Fruit fly (Drosophila melanogaster) whole organism, embryonic: ENCODE results near the gene dpr18.

Source experiments
- BEAF-32 ChIP-seq: fragments of 200-800 bp; sonication (Bioruptor generic); optimal IDR thresholded peaks from 3 replicates; lab custom pipeline; 2017; ENCODE audit warnings: missing biosample characterization, missing genetic modification characterization, mild to moderate bottlenecking, moderate library complexity, missing genetic modification reagents
- C15 ChIP-seq: fragments of 200-800 bp; sonication (Bioruptor generic); IDR thresholded peaks from 3 replicates; pipeline ENCODE4 v1.3.6; 2022; ENCODE audit warnings: missing biosample characterization, missing genetic modification characterization
- CG10274 ChIP-seq: fragments of 200-800 bp; sonication (Bioruptor generic); optimal IDR thresholded peaks from 3 replicates; lab custom pipeline; 2017; ENCODE audit warnings: missing biosample characterization, mild to moderate bottlenecking, missing genetic modification characterization
- CG10431 ChIP-seq: fragments of 200-800 bp; sonication (Bioruptor generic); optimal IDR thresholded peaks from 3 replicates; lab custom pipeline; 2018; ENCODE audit warnings: missing biosample characterization, mild to moderate bottlenecking, missing genetic modification characterization
- CG11723 ChIP-seq: fragments of 200-800 bp; sonication (Bioruptor generic); optimal IDR thresholded peaks from 2 replicates; lab custom pipeline; 2017; ENCODE audit warnings: missing biosample characterization, mild to moderate bottlenecking, missing genetic modification characterization
- CG12299 ChIP-seq: fragments of 200-800 bp; sonication (Bioruptor generic); optimal IDR thresholded peaks from 2 replicates; lab custom pipeline; 2018; ENCODE audit warnings: missing biosample characterization, mild to moderate bottlenecking, missing genetic modification characterization
- CG13424 ChIP-seq: fragments of 200-800 bp; sonication (Bioruptor generic); optimal IDR thresholded peaks from 2 replicates; lab custom pipeline; 2019; ENCODE audit warnings: missing biosample characterization, mild to moderate bottlenecking, missing genetic modification characterization, moderate library complexity
- CG13624 ChIP-seq: fragments of 200-800 bp; sonication (Bioruptor generic); optimal IDR thresholded peaks from 2 replicates; lab custom pipeline; 2016; ENCODE audit warnings: missing biosample characterization, missing genetic modification characterization
- CG14860 ChIP-seq: fragments of 200-800 bp; sonication (Bioruptor generic); IDR thresholded peaks from 3 replicates; pipeline ENCODE4 v1.3.6; 2022; ENCODE audit warnings: missing biosample characterization, missing genetic modification characterization; ENCODE audit not compliant: partially characterized antibody
- CG16815 ChIP-seq: fragments of 200-800 bp; sonication (Bioruptor generic); optimal IDR thresholded peaks from 3 replicates; lab custom pipeline; 2017; ENCODE audit warnings: missing biosample characterization, mild to moderate bottlenecking, missing genetic modification characterization
- CG17186 ChIP-seq: fragments of 200-800 bp; sonication (Bioruptor generic); optimal IDR thresholded peaks from 3 replicates; lab custom pipeline; 2017; ENCODE audit warnings: missing biosample characterization, missing genetic modification reagents, missing genetic modification characterization
- CG18764 ChIP-seq: fragments of 200-800 bp; sonication (Bioruptor generic); optimal IDR thresholded peaks from 3 replicates; lab custom pipeline; 2016; ENCODE audit warnings: missing biosample characterization, missing genetic modification characterization
- CG2116 ChIP-seq: fragments of 200-800 bp; sonication (Bioruptor generic); optimal IDR thresholded peaks from 3 replicates; lab custom pipeline; 2018; ENCODE audit warnings: missing biosample characterization, mild to moderate bottlenecking, missing genetic modification characterization
- CG2129 ChIP-seq: fragments of 200-800 bp; sonication (Bioruptor generic); IDR thresholded peaks from 2 replicates; pipeline ENCODE4 v1.3.6; 2022; ENCODE audit warnings: missing biosample characterization, missing genetic modification characterization; ENCODE audit not compliant: partially characterized antibody
- CG30020 ChIP-seq: fragments of 200-800 bp; optimal IDR thresholded peaks from 2 replicates; lab custom pipeline; 2019; ENCODE audit warnings: missing biosample characterization, mild to moderate bottlenecking, missing genetic modification characterization, moderate library complexity
- CG34224 ChIP-seq: fragments of 200-800 bp; sonication (Bioruptor generic); IDR thresholded peaks from 3 replicates; pipeline ENCODE4 v1.3.6; 2022; ENCODE audit warnings: missing biosample characterization, missing genetic modification characterization; ENCODE audit not compliant: partially characterized antibody
- CG34376 ChIP-seq: fragments of 200-800 bp; sonication (Bioruptor generic); optimal IDR thresholded peaks from 2 replicates; lab custom pipeline; 2018; ENCODE audit warnings: missing biosample characterization, mild to moderate bottlenecking, missing genetic modification characterization
- CG3847 ChIP-seq: fragments of 200-800 bp; sonication (Bioruptor generic); IDR thresholded peaks from 2 replicates; pipeline ENCODE4 v1.3.6; 2022; ENCODE audit warnings: missing biosample characterization, missing genetic modification characterization
- CG3995 ChIP-seq: fragments of 200-800 bp; sonication (Bioruptor generic); optimal IDR thresholded peaks from 3 replicates; lab custom pipeline; 2016; ENCODE audit warnings: missing biosample characterization, missing genetic modification characterization
- CG43689 ChIP-seq: fragments of 200-800 bp; sonication (Bioruptor generic); IDR thresholded peaks from 2 replicates; pipeline ENCODE4 v1.3.6; 2022; ENCODE audit warnings: missing biosample characterization, missing genetic modification characterization
- CG7963 ChIP-seq: fragments of 200-800 bp; sonication (Bioruptor generic); IDR thresholded peaks from 3 replicates; pipeline ENCODE4 v1.3.6; 2022; ENCODE audit warnings: missing biosample characterization, missing genetic modification characterization; ENCODE audit not compliant: partially characterized antibody
- CG9609 ChIP-seq: fragments of 200-800 bp; sonication (Bioruptor generic); optimal IDR thresholded peaks from 3 replicates; lab custom pipeline; 2016; ENCODE audit warnings: missing biosample characterization, missing genetic modification characterization
- Dip2 ChIP-seq: fragments of 200-800 bp; sonication (Bioruptor generic); IDR thresholded peaks from 2 replicates; pipeline ENCODE4 v1.3.6; 2022; ENCODE audit warnings: missing biosample characterization, missing genetic modification characterization
- Dp ChIP-seq: fragments of 200-800 bp; sonication (Bioruptor generic); optimal IDR thresholded peaks from 2 replicates; lab custom pipeline; 2018; ENCODE audit warnings: missing biosample characterization, mild to moderate bottlenecking, missing genetic modification characterization, moderate library complexity
- E2f2 ChIP-seq: fragments of 200-800 bp; sonication (Bioruptor generic); IDR thresholded peaks from 2 replicates; pipeline ENCODE4 v1.3.6; 2022; ENCODE audit warnings: missing biosample characterization, missing genetic modification characterization
- Ets65A ChIP-seq: fragments of 200-800 bp; sonication (Bioruptor generic); peaks from one replicate; lab custom pipeline; 2016; ENCODE audit warnings: missing biosample characterization, missing genetic modification characterization
- Gug ChIP-seq: fragments of 200-800 bp; sonication (Bioruptor generic); IDR thresholded peaks from 4 replicates; pipeline ENCODE4 v1.3.6; 2022; ENCODE audit warnings: missing biosample characterization, missing genetic modification characterization
- HLH54F ChIP-seq: fragments of 200-800 bp; sonication (Bioruptor generic); optimal IDR thresholded peaks from 3 replicates; lab custom pipeline; 2016; ENCODE audit warnings: missing biosample characterization, missing genetic modification characterization
- Lhr ChIP-seq: fragments of 200-800 bp; sonication (Bioruptor generic); optimal IDR thresholded peaks from 3 replicates; lab custom pipeline; 2017; ENCODE audit warnings: mild to moderate bottlenecking, missing biosample characterization, missing genetic modification reagents, missing genetic modification characterization
- MESR4 ChIP-seq: fragments of 200-800 bp; sonication (Bioruptor generic); optimal IDR thresholded peaks from 2 replicates; lab custom pipeline; 2018; ENCODE audit warnings: missing biosample characterization, mild to moderate bottlenecking, missing genetic modification characterization, moderate library complexity
- MTF-1 ChIP-seq: fragments of 200-800 bp; sonication (Bioruptor generic); optimal IDR thresholded peaks from 2 replicates; lab custom pipeline; 2018; ENCODE audit warnings: missing biosample characterization, mild to moderate bottlenecking, missing genetic modification characterization, borderline replicate concordance
- Myb ChIP-seq: fragments of 200-800 bp; sonication (Bioruptor generic); optimal IDR thresholded peaks from 2 replicates; lab custom pipeline; 2016; ENCODE audit warnings: missing biosample characterization, missing genetic modification characterization
- Neu2 ChIP-seq: fragments of 200-800 bp; sonication (Bioruptor generic); optimal IDR thresholded peaks from 3 replicates; lab custom pipeline; 2016; ENCODE audit warnings: missing biosample characterization, missing genetic modification characterization, borderline replicate concordance
- Opbp ChIP-seq: fragments of 200-800 bp; sonication (Bioruptor generic); IDR thresholded peaks from 3 replicates; pipeline ENCODE4 v1.3.6; 2022; ENCODE audit warnings: missing biosample characterization, missing genetic modification characterization; ENCODE audit not compliant: partially characterized antibody
- Ptx1 ChIP-seq: fragments of 200-800 bp; sonication (Bioruptor generic); IDR thresholded peaks from 2 replicates; pipeline ENCODE4 v1.3.6; 2022; ENCODE audit warnings: missing biosample characterization, missing genetic modification characterization
- Scr ChIP-seq: fragments of 200-800 bp; sonication (Bioruptor generic); IDR thresholded peaks from 2 replicates; pipeline ENCODE4 v1.3.6; 2022; ENCODE audit warnings: missing biosample characterization, missing genetic modification characterization; ENCODE audit not compliant: partially characterized antibody
- Sin3A ChIP-seq: fragments of >200 bp; optimal IDR thresholded peaks from 2 replicates; lab custom pipeline; 2018
- Sry-δ ChIP-seq: fragments of 200-800 bp; sonication (Bioruptor generic); optimal IDR thresholded peaks from 2 replicates; lab custom pipeline; 2016; ENCODE audit warnings: missing biosample characterization, missing genetic modification characterization
- Usf ChIP-seq: fragments of 200-800 bp; sonication (Bioruptor generic); optimal IDR thresholded peaks from 2 replicates; lab custom pipeline; 2017; ENCODE audit warnings: missing genotype, missing biosample characterization, missing genetic modification characterization
- caup ChIP-seq: fragments of 200-800 bp; sonication (Bioruptor generic); optimal IDR thresholded peaks from 3 replicates; lab custom pipeline; 2017; ENCODE audit warnings: missing biosample characterization, mild to moderate bottlenecking, missing genetic modification characterization, moderate library complexity; ENCODE audit not compliant: severe bottlenecking
- dm ChIP-seq: fragments of 200-800 bp; sonication (Bioruptor generic); optimal IDR thresholded peaks from 3 replicates; lab custom pipeline; 2016; ENCODE audit warnings: missing biosample characterization, missing genetic modification characterization
- ftz-f1 ChIP-seq: fragments of 200-800 bp; sonication (Bioruptor generic); optimal IDR thresholded peaks from 2 replicates; lab custom pipeline; 2016; ENCODE audit warnings: missing biosample characterization, missing genetic modification characterization
- grau ChIP-seq: fragments of 200-800 bp; optimal IDR thresholded peaks from 3 replicates; lab custom pipeline; 2019; ENCODE audit warnings: missing biosample characterization, mild to moderate bottlenecking, missing genetic modification characterization, moderate library complexity
- h ChIP-seq: fragments of >200 bp; optimal IDR thresholded peaks from 2 replicates; lab custom pipeline; 2017
- hbn ChIP-seq: fragments of 200-800 bp; sonication (Bioruptor generic); IDR thresholded peaks from 2 replicates; pipeline ENCODE4 v1.3.6; 2022; ENCODE audit warnings: missing biosample characterization, missing genetic modification characterization; ENCODE audit not compliant: partially characterized antibody
- hth ChIP-seq: fragments of >200 bp; optimal IDR thresholded peaks from 2 replicates; lab custom pipeline; 2017; ENCODE audit warnings: inconsistent platforms
- slbo ChIP-seq: fragments of 200-800 bp; sonication (Bioruptor generic); IDR thresholded peaks from 2 replicates; pipeline ENCODE4 v1.3.6; 2022; ENCODE audit warnings: missing biosample characterization, missing genetic modification characterization
- slou ChIP-seq: fragments of 200-800 bp; sonication (Bioruptor generic); optimal IDR thresholded peaks from 3 replicates; lab custom pipeline; 2016; ENCODE audit warnings: missing biosample characterization, missing genetic modification characterization
- sr ChIP-seq: fragments of 200-800 bp; sonication (Bioruptor generic); IDR thresholded peaks from 3 replicates; pipeline ENCODE4 v1.3.6; 2022; ENCODE audit warnings: missing biosample characterization, missing genetic modification characterization
- tna ChIP-seq: fragments of 200-800 bp; sonication (Bioruptor generic); IDR thresholded peaks from 2 replicates; pipeline ENCODE4 v1.3.6; 2022; ENCODE audit warnings: missing biosample characterization, missing genetic modification characterization; ENCODE audit not compliant: partially characterized antibody
- wor ChIP-seq: fragments of 200-800 bp; sonication (Bioruptor generic); IDR thresholded peaks from 2 replicates; pipeline ENCODE4 v1.3.6; 2022; ENCODE audit warnings: missing biosample characterization, missing genetic modification characterization

The dpr18 gene

DNA sequence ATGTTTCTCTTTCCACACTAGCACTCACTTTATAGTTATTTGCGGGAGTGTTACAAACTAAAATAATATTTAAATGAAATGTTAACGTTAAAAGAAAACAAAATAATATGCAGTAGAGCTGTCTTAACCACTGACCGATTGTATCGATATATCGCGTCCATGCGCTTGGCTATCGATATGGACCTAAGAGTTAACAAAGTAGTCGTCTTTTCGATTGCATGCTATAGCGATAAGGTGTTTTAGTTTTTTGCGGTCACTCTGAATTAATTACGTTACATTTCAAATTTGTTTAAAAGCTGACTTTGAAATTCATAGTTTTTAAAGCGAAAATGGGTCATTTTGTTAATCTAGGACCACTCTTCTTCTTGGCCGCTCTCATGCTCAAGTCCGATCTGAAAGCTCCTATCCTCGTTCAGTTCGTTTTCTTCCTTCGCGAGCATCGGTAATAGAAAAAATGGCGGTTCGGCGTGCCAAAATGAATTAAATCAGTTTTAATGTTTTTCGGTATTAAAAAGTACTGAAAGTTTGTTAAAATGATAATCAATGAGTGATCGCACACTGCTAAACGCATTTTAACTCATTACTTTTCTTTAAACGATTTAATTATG lies 9.9 kb downstream of the dpr18 start, which contains the start of gene Nipsnap (continued):
- TF ChIP-seq CG14860 (peak; percentile 98), CG3995 (GFP tag; lab: Kevin White, UChicago) (peak; percentile 43), CG34376 (GFP tag; lab: Kevin White, UChicago) (no peak), CG2116 (GFP tag; lab: Kevin White, UChicago) (peak; percentile 89), CG11723 (GFP tag; lab: Kevin White, UChicago) (no peak), E2f2 (GFP tag; lab: Robert Waterston, UW) (peak; percentile 60), CG9609 (GFP tag; lab: Kevin White, UChicago) (no peak), sr (GFP tag; lab: Robert Waterston, UW) (no peak), Usf (no peak), Gug (GFP tag; lab: Robert Waterston, UW) (no peak), CG30020 (peak; percentile 50), slou (GFP tag; lab: Kevin White, UChicago) (no peak), CG13424 (tag; lab: Kevin White, UChicago) (no peak), CG34224 (GFP tag; lab: Robert Waterston, UW) (peak; percentile 93), caup (GFP tag; lab: Kevin White, UChicago) (peak; percentile 7), BEAF-32 (GFP tag; lab: Kevin White, UChicago) (peak; percentile 95), CG10274 (GFP tag; lab: Kevin White, UChicago) (no peak), tna (GFP tag; lab: Robert Waterston, UW) (peak; percentile 97), MTF-1 (no peak), hbn (GFP tag; lab: Robert Waterston, UW) (peak; percentile 92), ftz-f1 (GFP tag; lab: Kevin White, UChicago) (no peak), grau (tag; lab: Kevin White, UChicago) (no peak), Ptx1 (GFP tag; lab: Robert Waterston, UW) (no peak), dm (GFP tag; lab: Kevin White, UChicago) (no peak), CG2129 (GFP tag; lab: Robert Waterston, UW) (peak; percentile 82), CG18764 (GFP tag; lab: Kevin White, UChicago) (no peak), CG12299 (tag; lab: Kevin White, UChicago) (no peak), CG3847 (GFP tag; lab: Robert Waterston, UW) (no peak), Ets65A (GFP tag; lab: Kevin White, UChicago) (peak; percentile 82), Neu2 (GFP tag; lab: Kevin White, UChicago) (no peak), Dip2 (GFP tag; lab: Robert Waterston, UW) (no peak), Scr (GFP tag; lab: Robert Waterston, UW) (peak; percentile 95), Sry-δ (GFP tag; lab: Kevin White, UChicago) (peak; percentile 93), Dp (GFP tag; lab: Kevin White, UChicago) (peak; percentile 56), CG17186 (peak; percentile 14), CG16815 (no peak), C15 (GFP tag; lab: Robert Waterston, UW) (no peak), CG43689 (GFP tag; lab: Robert Waterston, UW) (no peak), Sin3A (peak; percentile 61), Opbp (GFP tag; lab: Robert Waterston, UW) (peak; percentile 98), CG10431 (no peak), wor (GFP tag; lab: Robert Waterston, UW) (no peak), MESR4 (GFP tag; lab: Kevin White, UChicago) (no peak), CG7963 (peak; percentile 98), h (no peak), HLH54F (no peak), hth (lab: Kevin White, UChicago) (no peak), slbo (GFP tag; lab: Robert Waterston, UW) (no peak), CG13624 (GFP tag; lab: Kevin White, UChicago) (no peak), Myb (peak; percentile 97), Lhr (peak; percentile 12)
